Worm (Caenorhabditis elegans) whole organism, L2 larva: ENCODE measurements around the gene trd-1.

ENCODE experiments used
- C34F6.9 ChIP-seq: fragments of 150-350 bp; optimal IDR thresholded peaks from 2 replicates; lab custom pipeline; 2014; ENCODE audit warnings: missing biosample characterization, missing genetic modification characterization
- F13H6.1 ChIP-seq: sonication (generic microtip); optimal IDR thresholded peaks from 2 replicates; lab custom pipeline; 2016; ENCODE audit warnings: missing genetic modification characterization, missing compliant biosample characterization
- R02D3.7 ChIP-seq: fragments of 150-350 bp; optimal IDR thresholded peaks from 2 replicates; lab custom pipeline; 2014; ENCODE audit warnings: missing biosample characterization, missing genetic modification characterization
- Y55F3AM.14 ChIP-seq: fragments of 200-800 bp; sonication (Bioruptor generic); optimal IDR thresholded peaks from 2 replicates; lab custom pipeline; 2018; ENCODE audit warnings: mild to moderate bottlenecking, missing genetic modification characterization, missing compliant biosample characterization
- ZK546.5 ChIP-seq: sonication (generic microtip); optimal IDR thresholded peaks from 2 replicates; lab custom pipeline; 2017; ENCODE audit warnings: missing biosample characterization, missing genetic modification characterization
- alr-1 ChIP-seq: fragments of 150-350 bp; optimal IDR thresholded peaks from 2 replicates; lab custom pipeline; 2014; ENCODE audit warnings: missing biosample characterization, missing genetic modification characterization
- aly-2 ChIP-seq: fragments of 150-350 bp; optimal IDR thresholded peaks from 2 replicates; lab custom pipeline; 2014; ENCODE audit warnings: missing biosample characterization, missing genetic modification characterization
- ama-1 ChIP-seq: fragments of 150-350 bp; optimal IDR thresholded peaks from 2 replicates; lab custom pipeline; 2018; ENCODE audit warnings: inconsistent platforms
- blmp-1 ChIP-seq: sonication (generic microtip); optimal IDR thresholded peaks from 2 replicates; lab custom pipeline; 2017; ENCODE audit warnings: missing genetic modification characterization, mild to moderate bottlenecking, missing compliant biosample characterization, antibody characterized with exemption, moderate library complexity; ENCODE audit not compliant: insufficient read depth
- ceh-82 ChIP-seq: fragments of 150-350 bp; optimal IDR thresholded peaks from 2 replicates; lab custom pipeline; 2014; ENCODE audit warnings: missing biosample characterization, missing genetic modification characterization
- crh-2 ChIP-seq: sonication (generic microtip); optimal IDR thresholded peaks from 2 replicates; lab custom pipeline; 2017; ENCODE audit warnings: missing biosample characterization, missing genetic modification characterization
- dmd-4 ChIP-seq: sonication (generic microtip); optimal IDR thresholded peaks from 2 replicates; lab custom pipeline; 2017; ENCODE audit warnings: missing biosample characterization, missing genetic modification characterization
- egl-27 ChIP-seq: sonication (generic microtip); optimal IDR thresholded peaks from 3 replicates; lab custom pipeline; 2017; ENCODE audit warnings: missing biosample characterization, missing genetic modification reagents, missing genetic modification characterization
- elt-1 ChIP-seq: fragments of 150-350 bp; optimal IDR thresholded peaks from 2 replicates; lab custom pipeline; 2014; ENCODE audit warnings: missing biosample characterization, missing genetic modification characterization
- elt-3 ChIP-seq: sonication (generic microtip); optimal IDR thresholded peaks from 2 replicates; lab custom pipeline; 2017; ENCODE audit warnings: missing biosample characterization, missing genetic modification characterization
- fos-1 ChIP-seq: fragments of 150-350 bp; optimal IDR thresholded peaks from 2 replicates; lab custom pipeline; 2014; ENCODE audit warnings: missing biosample characterization, missing genetic modification characterization
- gmeb-1 ChIP-seq: fragments of 150-350 bp; optimal IDR thresholded peaks from 2 replicates; lab custom pipeline; 2014; ENCODE audit warnings: missing biosample characterization, missing genetic modification characterization
- lin-11 ChIP-seq: fragments of 150-350 bp; sonication (generic microtip); optimal IDR thresholded peaks from 2 replicates; lab custom pipeline; 2014; ENCODE audit warnings: missing biosample characterization, missing genetic modification characterization, inconsistent platforms, mixed read lengths
- lin-13 ChIP-seq: fragments of 150-350 bp; optimal IDR thresholded peaks from 2 replicates; lab custom pipeline; 2014; ENCODE audit warnings: missing biosample characterization, missing genetic modification reagents, missing genetic modification characterization
- lin-39 ChIP-seq: fragments of 150-350 bp; optimal IDR thresholded peaks from 2 replicates; lab custom pipeline; 2014; ENCODE audit warnings: missing biosample characterization, missing genetic modification reagents, missing genetic modification characterization
- lsy-2 ChIP-seq, 2 experiments: fragments of 150-350 bp in 1 of 2; sonication (generic microtip) in 1 of 2; optimal IDR thresholded peaks; 2 replicates each; lab custom pipeline; 2014 to 2017; ENCODE audit warnings: missing biosample characterization in 2 of 2, missing genetic modification characterization in 2 of 2
- mab-5 ChIP-seq: fragments of 150-350 bp; optimal IDR thresholded peaks from 2 replicates; lab custom pipeline; 2014; ENCODE audit warnings: missing biosample characterization, missing genetic modification characterization
- mbf-1 ChIP-seq: sonication (generic microtip); optimal IDR thresholded peaks from 2 replicates; lab custom pipeline; 2017; ENCODE audit warnings: missing biosample characterization, missing genetic modification characterization
- mdl-1 ChIP-seq, 2 experiments: fragments of 150-350 bp in 1 of 2; sonication (generic microtip) in 1 of 2; optimal IDR thresholded peaks; 2 replicates each; lab custom pipeline; 2017; ENCODE audit warnings: missing biosample characterization in 2 of 2, missing genetic modification characterization in 2 of 2
- nhr-10 ChIP-seq: sonication (generic microtip); optimal IDR thresholded peaks from 2 replicates; lab custom pipeline; 2017; ENCODE audit warnings: missing biosample characterization, missing genetic modification characterization
- nhr-11 ChIP-seq: fragments of 150-350 bp; optimal IDR thresholded peaks from 2 replicates; lab custom pipeline; 2014; ENCODE audit warnings: missing biosample characterization, missing genetic modification characterization
- nhr-12 ChIP-seq: fragments of 150-350 bp; optimal IDR thresholded peaks from 2 replicates; lab custom pipeline; 2014; ENCODE audit warnings: missing biosample characterization, missing genetic modification characterization
- nhr-129 ChIP-seq: fragments of 150-350 bp; optimal IDR thresholded peaks from 2 replicates; lab custom pipeline; 2014; ENCODE audit warnings: missing biosample characterization, missing genetic modification characterization
- nhr-23 ChIP-seq: fragments of 150-350 bp; optimal IDR thresholded peaks from 2 replicates; lab custom pipeline; 2014; ENCODE audit warnings: missing biosample characterization, missing genetic modification reagents, missing genetic modification characterization
- nhr-237 ChIP-seq: fragments of 150-350 bp; optimal IDR thresholded peaks from 2 replicates; lab custom pipeline; 2014; ENCODE audit warnings: missing biosample characterization, missing genetic modification characterization
- nhr-25 ChIP-seq: fragments of 150-350 bp; sonication (generic microtip); optimal IDR thresholded peaks from 3 replicates; lab custom pipeline; 2014; ENCODE audit warnings: missing biosample characterization, missing genetic modification characterization
- nhr-77 ChIP-seq: fragments of 150-350 bp; optimal IDR thresholded peaks from 2 replicates; lab custom pipeline; 2014; ENCODE audit warnings: missing biosample characterization, missing genetic modification characterization
- peb-1 ChIP-seq: fragments of 150-350 bp; optimal IDR thresholded peaks from 2 replicates; lab custom pipeline; 2014; ENCODE audit warnings: missing biosample characterization, missing genetic modification characterization
- sem-4 ChIP-seq: fragments of 150-350 bp; optimal IDR thresholded peaks from 2 replicates; lab custom pipeline; 2014; ENCODE audit warnings: missing biosample characterization, missing genetic modification reagents, missing genetic modification characterization
- skn-1 ChIP-seq: sonication (generic microtip); optimal IDR thresholded peaks from 2 replicates; lab custom pipeline; 2017; ENCODE audit warnings: missing biosample characterization, missing genetic modification characterization
- sma-3 ChIP-seq: sonication (generic microtip); optimal IDR thresholded peaks from 2 replicates; lab custom pipeline; 2016; ENCODE audit warnings: missing genetic modification reagents, missing genetic modification characterization, missing compliant biosample characterization
- sma-9 ChIP-seq, 2 experiments: fragments of 150-350 bp in 1 of 2; sonication (generic microtip) in 1 of 2; optimal IDR thresholded peaks; 2 replicates each; lab custom pipeline; 2014 to 2016; ENCODE audit warnings: missing genetic modification characterization in 2 of 2, mild to moderate bottlenecking in 1 of 2, missing biosample characterization in 1 of 2, missing compliant biosample characterization in 1 of 2, missing genetic modification reagents in 1 of 2, moderate library complexity in 1 of 2
- snpc-4 ChIP-seq: fragments of 150-350 bp; optimal IDR thresholded peaks from 2 replicates; lab custom pipeline; 2014; ENCODE audit warnings: missing biosample characterization, missing genetic modification characterization
- unc-39 ChIP-seq: fragments of 150-350 bp; optimal IDR thresholded peaks from 2 replicates; lab custom pipeline; 2014; ENCODE audit warnings: missing biosample characterization, missing genetic modification characterization
- unc-55 ChIP-seq: fragments of 150-350 bp; sonication (generic microtip); optimal IDR thresholded peaks from 3 replicates; lab custom pipeline; 2014; ENCODE audit warnings: missing biosample characterization, missing genetic modification reagents, missing genetic modification characterization
- unc-62 ChIP-seq: fragments of 150-350 bp; optimal IDR thresholded peaks from 2 replicates; lab custom pipeline; 2014; ENCODE audit warnings: missing biosample characterization, missing genetic modification reagents, missing genetic modification characterization
- zag-1 ChIP-seq: fragments of 150-350 bp; optimal IDR thresholded peaks from 2 replicates; lab custom pipeline; 2014; ENCODE audit warnings: missing biosample characterization, missing genetic modification characterization
- ztf-1 ChIP-seq: fragments of 200-800 bp; sonication (Bioruptor generic); conservative IDR thresholded peaks from 2 replicates; pipeline ENCODE4 v1.3.6; 2022; ENCODE audit warnings: missing genetic modification characterization, missing compliant biosample characterization
- ztf-11 ChIP-seq: sonication (generic microtip); optimal IDR thresholded peaks from 2 replicates; lab custom pipeline; 2017; ENCODE audit warnings: missing biosample characterization, missing genetic modification characterization
- ztf-4 ChIP-seq: fragments of 150-350 bp; optimal IDR thresholded peaks from 2 replicates; lab custom pipeline; 2014; ENCODE audit warnings: missing biosample characterization, missing genetic modification characterization

Gene trd-1

DNA sequence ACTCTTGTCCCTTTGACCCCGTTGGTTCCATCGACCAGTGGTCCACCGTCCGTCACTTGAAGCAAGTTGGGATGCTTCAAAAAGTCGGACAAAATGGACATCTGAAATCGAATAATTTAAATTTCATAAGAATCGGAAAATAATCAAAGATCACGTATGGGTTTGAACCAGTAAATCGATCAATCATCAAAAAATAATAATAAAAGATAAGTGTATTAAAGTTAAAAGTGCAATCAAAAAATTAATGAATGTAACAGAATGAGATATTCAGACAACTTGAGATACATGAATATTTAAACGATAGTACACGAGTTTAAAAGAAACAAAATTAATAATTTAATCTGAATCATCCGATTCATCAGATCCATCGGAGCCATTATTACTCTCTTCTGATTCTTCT, 7.1 kb upstream of the trd-1 start, which contains the start of gene T20B12.7:
Gene T20B12.7, minus strand, starts transcription at position 101 of the 400 bp plus-strand sequence.
- no peak for TF ChIP-seq sma-3 (GFP tag; lab: Kevin White, UChicago)
- no peak for TF ChIP-seq lin-13 (GFP tag; lab: Kevin White, UChicago)
- TF ChIP-seq R02D3.7 (tag; lab: Kevin White, UChicago) = no peak
- TF ChIP-seq nhr-12 (tag; lab: Kevin White, UChicago) = no peak
- no peak for TF ChIP-seq nhr-25 (tag; lab: Kevin White, UChicago)
- no peak for TF ChIP-seq mbf-1 (tag; lab: Kevin White, UChicago)
- TF ChIP-seq unc-39 (tag; lab: Kevin White, UChicago) = no peak
- no peak for TF ChIP-seq C34F6.9
- TF ChIP-seq ceh-82 (tag; lab: Kevin White, UChicago) = no peak
- TF ChIP-seq peb-1 (tag; lab: Kevin White, UChicago) = no peak
- no peak for TF ChIP-seq snpc-4 (tag; lab: Kevin White, UChicago)
- TF ChIP-seq mdl-1 (tag; optimal IDR thresholded peaks at IDR 0.05; lab: Kevin White, UChicago) = no peak
- no peak for TF ChIP-seq lin-11 (tag; lab: Kevin White, UChicago)
- TF ChIP-seq elt-1 (tag; lab: Kevin White, UChicago) = no peak
- TF ChIP-seq nhr-10 = no peak
- no peak for TF ChIP-seq fos-1
- TF ChIP-seq Y55F3AM.14 = no peak

DNA sequence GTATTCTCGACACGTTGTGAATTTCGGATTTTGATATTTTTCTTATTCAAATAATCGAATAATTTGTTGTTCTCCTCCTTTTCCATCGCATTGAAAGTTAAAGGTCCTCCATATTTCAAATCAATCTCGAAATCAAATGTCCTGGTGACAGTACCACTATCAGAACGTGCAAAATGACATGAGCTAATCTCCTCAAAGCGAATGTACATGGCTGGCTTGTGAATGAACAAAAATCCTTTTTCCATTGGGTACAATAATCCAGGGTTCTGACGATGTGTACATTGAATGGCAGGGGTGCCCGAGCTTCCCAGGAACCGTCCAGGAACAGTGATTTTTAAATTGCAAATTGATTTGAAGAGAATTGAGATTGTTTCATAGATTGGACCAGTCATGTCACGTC, 5.9 kb upstream of the trd-1 start:
- TF ChIP-seq snpc-4 (tag; lab: Kevin White, UChicago) (no peak), blmp-1 (tag; lab: Kevin White, UChicago) (no peak), nhr-25 (tag; lab: Kevin White, UChicago) (no peak), ztf-4 (tag; lab: Kevin White, UChicago) (no peak), gmeb-1 (tag; lab: Kevin White, UChicago) (no peak), ama-1 (lab: Kevin White, UChicago) (no peak), sem-4 (no peak), R02D3.7 (tag; lab: Kevin White, UChicago) (no peak), mdl-1 (tag; optimal IDR thresholded peaks at IDR 0.05; lab: Kevin White, UChicago) (no peak), F13H6.1 (tag; lab: Kevin White, UChicago) (no peak)

DNA sequence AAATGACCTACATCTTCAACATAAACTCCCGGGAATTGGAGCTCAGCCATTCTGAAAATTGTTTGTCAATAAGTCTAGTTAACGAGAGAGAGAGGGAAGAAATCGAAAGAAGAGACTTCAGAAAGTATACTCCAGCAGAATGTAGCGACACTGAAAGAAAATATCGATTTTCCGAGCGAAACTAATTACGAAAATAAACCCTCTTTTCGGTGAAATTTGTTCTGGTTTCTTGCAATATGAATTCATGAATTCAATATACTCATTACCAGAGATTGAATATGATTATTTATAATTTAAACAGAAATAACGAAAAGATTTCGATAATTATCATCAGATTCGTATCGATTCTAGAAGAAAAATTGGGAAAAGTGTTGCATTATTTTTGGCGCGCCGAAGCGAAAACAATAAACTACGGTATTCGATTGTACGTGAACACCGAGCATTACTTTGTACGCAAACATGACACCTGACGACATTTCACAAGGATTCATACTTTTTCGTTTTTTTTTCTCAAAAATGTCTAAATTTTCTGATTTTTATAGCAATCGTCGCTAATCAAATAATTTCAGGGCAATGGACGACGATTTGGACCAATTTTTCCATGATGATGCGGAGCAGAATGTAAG, 4.4 kb upstream of the trd-1 start, which contains the start of the genes hmg-4 and T20B12.3:
Gene hmg-4, minus strand, starts transcription at position 51 of the 626 bp plus-strand sequence.
Gene T20B12.3, plus strand, starts transcription at position 570 of the 626 bp plus-strand sequence.
- TF ChIP-seq elt-1 (tag; lab: Kevin White, UChicago) = no peak
- TF ChIP-seq skn-1 (tag; lab: Kevin White, UChicago) = no peak
- no peak for TF ChIP-seq F13H6.1 (tag; lab: Kevin White, UChicago)
- TF ChIP-seq ztf-4 (tag; lab: Kevin White, UChicago) = no peak
- TF ChIP-seq C34F6.9 = peak; percentile 70
- no peak for TF ChIP-seq ama-1 (lab: Kevin White, UChicago)
- no peak for TF ChIP-seq blmp-1 (tag; lab: Kevin White, UChicago)
- no peak for TF ChIP-seq nhr-12 (tag; lab: Kevin White, UChicago)
- no peak for TF ChIP-seq snpc-4 (tag; lab: Kevin White, UChicago)
- TF ChIP-seq sem-4 = no peak
- no peak for TF ChIP-seq mbf-1 (tag; lab: Kevin White, UChicago)
- TF ChIP-seq gmeb-1 (tag; lab: Kevin White, UChicago) = peak; percentile 47
- no peak for TF ChIP-seq elt-3 (tag; lab: Kevin White, UChicago)
- no peak for TF ChIP-seq nhr-23 (tag; lab: Kevin White, UChicago)
- TF ChIP-seq aly-2 (tag; lab: Kevin White, UChicago) = no peak
- no peak for TF ChIP-seq nhr-25 (tag; lab: Kevin White, UChicago)
- no peak for TF ChIP-seq nhr-237 (tag; lab: Kevin White, UChicago)
- no peak for TF ChIP-seq R02D3.7 (tag; lab: Kevin White, UChicago)
- TF ChIP-seq ztf-11 (tag; lab: Kevin White, UChicago) = no peak
- no peak for TF ChIP-seq nhr-11 (tag; lab: Kevin White, UChicago)
- no peak for TF ChIP-seq sma-3 (GFP tag; lab: Kevin White, UChicago)
- no peak for TF ChIP-seq nhr-10
- no peak for TF ChIP-seq ZK546.5 (tag; lab: Kevin White, UChicago)
- no peak for TF ChIP-seq lin-13 (GFP tag; lab: Kevin White, UChicago)
- no peak for TF ChIP-seq zag-1 (tag; lab: Kevin White, UChicago)
- peak; percentile 68 for TF ChIP-seq nhr-129 (tag; lab: Kevin White, UChicago)
- no peak for TF ChIP-seq alr-1
- TF ChIP-seq egl-27 (tag; lab: Kevin White, UChicago) = no peak
- no peak for TF ChIP-seq mab-5 (tag; lab: Kevin White, UChicago)
- TF ChIP-seq mdl-1 (tag; optimal IDR thresholded peaks at IDR 0.05; lab: Kevin White, UChicago) = no peak
- TF ChIP-seq crh-2 (tag; lab: Kevin White, UChicago) = peak; percentile 15
- TF ChIP-seq lin-39 = no peak
- TF ChIP-seq ztf-1 (GFP tag; lab: Robert Waterston, UW) = no peak
- no peak for TF ChIP-seq unc-62 (GFP tag; lab: Kevin White, UChicago)
- no peak for TF ChIP-seq nhr-77 (tag; lab: Kevin White, UChicago)
- TF ChIP-seq unc-55 (GFP tag; lab: Kevin White, UChicago) = peak; percentile 67
- no peak for TF ChIP-seq fos-1
- TF ChIP-seq unc-39 (tag; lab: Kevin White, UChicago) = no peak
- no peak for TF ChIP-seq sma-9 (GFP tag; optimal IDR thresholded peaks at IDR 0.05; lab: Kevin White, UChicago)
- TF ChIP-seq sma-9 (tag; optimal IDR thresholded peaks at IDR 0.05; lab: Kevin White, UChicago) = no peak
- no peak for TF ChIP-seq dmd-4 (tag; lab: Kevin White, UChicago)
- no peak for TF ChIP-seq ceh-82 (tag; lab: Kevin White, UChicago)
- TF ChIP-seq lsy-2 (tag; optimal IDR thresholded peaks at IDR 0.05; lab: Kevin White, UChicago) = peak; percentile 83 to 98
- TF ChIP-seq peb-1 (tag; lab: Kevin White, UChicago) = no peak
